Fruit fly (Drosophila melanogaster): ENCODE data around the gene CG5070.

Gene CG5070

DNA sequence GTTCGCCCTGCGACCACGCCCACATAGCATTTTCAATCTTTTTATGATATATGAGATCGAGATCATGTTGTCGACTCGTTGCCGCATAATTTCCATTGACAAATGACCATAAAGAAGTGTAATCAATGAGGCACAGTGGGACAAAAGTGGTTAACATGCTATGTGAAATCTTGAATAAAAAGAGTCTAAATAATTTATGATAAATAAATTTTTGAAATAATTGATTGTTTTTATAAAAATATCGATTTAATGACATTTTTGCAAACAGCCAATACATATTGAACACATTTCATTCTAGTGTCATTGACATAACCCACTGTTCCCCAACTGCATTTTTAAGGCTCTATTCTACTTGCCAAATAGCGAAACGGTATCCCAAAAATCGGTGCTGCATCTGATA, 15.4 kb upstream of the CG5070 start (continued):
- TF ChIP-seq CG11762 (GFP tag; optimal IDR thresholded peaks at IDR 0.05; ENCODE audit: insufficient read depth) (peak; percentile 31), CG10669 (GFP tag; optimal IDR thresholded peaks at IDR 0.05) (no peak), pdm3 (GFP tag; optimal IDR thresholded peaks at IDR 0.05) (peak; percentile 35), CG3032 (tag; optimal IDR thresholded peaks at IDR 0.05) (no peak), Sox102F (GFP tag; optimal IDR thresholded peaks at IDR 0.05) (peak; percentile 20), OdsH (GFP tag; optimal IDR thresholded peaks at IDR 0.05) (peak; percentile 62), CG3919 (GFP tag; optimal IDR thresholded peaks at IDR 0.05) (peak; percentile 46), cyc (GFP tag; optimal IDR thresholded peaks at IDR 0.05) (no peak), fkh (GFP tag; optimal IDR thresholded peaks at IDR 0.05) (no peak), ss (GFP tag; optimal IDR thresholded peaks at IDR 0.05) (no peak), fd59A (GFP tag; optimal IDR thresholded peaks at IDR 0.05) (no peak), CG8119 (GFP tag; IDR thresholded peaks at IDR 0.05) (peak; percentile 66), CG8632 (GFP tag; optimal IDR thresholded peaks at IDR 0.05) (peak; percentile 52), salr (GFP tag; optimal IDR thresholded peaks at IDR 0.05) (peak in 1 of 2 experiments; percentile 35), Blimp-1 (GFP tag; optimal IDR thresholded peaks at IDR 0.05) (no peak), Eip93F (GFP tag; optimal IDR thresholded peaks at IDR 0.05) (no peak), Lpt (GFP tag; optimal IDR thresholded peaks at IDR 0.05) (no peak), CG16779 (tag; optimal IDR thresholded peaks at IDR 0.05) (no peak), Ets96B (tag; optimal IDR thresholded peaks at IDR 0.05) (no peak), dsx (GFP tag; optimal IDR thresholded peaks at IDR 0.05; ENCODE audit: poor library complexity, severe bottlenecking) (no peak), eg (GFP tag; IDR thresholded peaks at IDR 0.05) (peak; percentile 77), CG15336 (GFP tag; IDR thresholded peaks at IDR 0.05) (peak; percentile 63), CG11902 (GFP tag; optimal IDR thresholded peaks at IDR 0.05) (peak; percentile 20), CG1621 (tag; optimal IDR thresholded peaks at IDR 0.05) (no peak), achi (GFP tag; optimal IDR thresholded peaks at IDR 0.05) (peak; percentile 55), CG10631 (GFP tag; optimal IDR thresholded peaks at IDR 0.05) (no peak), CG7368 (GFP tag; optimal IDR thresholded peaks at IDR 0.05) (peak; percentile 8), Smox (GFP tag; optimal IDR thresholded peaks at IDR 0.05) (peak; percentile 29), fd85E (GFP tag; optimal IDR thresholded peaks at IDR 0.05) (no peak), topi (GFP tag; optimal IDR thresholded peaks at IDR 0.05) (peak; percentile 41), CG31627 (GFP tag; optimal IDR thresholded peaks at IDR 0.05) (no peak), CG6163 (GFP tag; IDR thresholded peaks at IDR 0.05) (peak; percentile 58; the same call in 2 of the 3 replicates), CG34406 (GFP tag; optimal IDR thresholded peaks at IDR 0.05) (peak; percentile 58), Eip75B (GFP tag; optimal IDR thresholded peaks at IDR 0.05) (no peak), Hr38 (GFP tag; optimal IDR thresholded peaks at IDR 0.05) (no peak), Hr39 (GFP tag; optimal IDR thresholded peaks at IDR 0.05) (no peak), lz (GFP tag; optimal IDR thresholded peaks at IDR 0.05) (peak; percentile 2)

DNA sequence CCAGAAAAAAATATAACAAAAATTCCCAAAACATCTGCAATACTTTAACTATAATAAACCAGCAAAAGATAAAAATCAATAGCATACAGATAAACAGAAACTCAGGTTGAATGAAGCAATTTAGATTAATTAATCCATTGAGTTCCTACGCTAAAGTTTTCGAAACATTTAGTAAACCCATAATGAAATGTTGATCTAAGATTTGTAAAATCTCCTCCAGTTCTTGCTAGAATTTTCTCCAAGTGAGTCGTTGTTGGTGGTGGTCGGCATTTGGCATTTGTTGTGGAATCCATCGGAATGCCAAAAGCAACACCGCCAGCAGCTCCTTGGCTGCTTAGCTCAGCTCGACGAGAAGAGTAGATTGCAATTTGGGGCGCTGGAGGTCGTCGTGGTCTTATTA, 14.7 kb upstream of the CG5070 start:
- TF ChIP-seq svp (GFP tag) (peak; percentile 63), Hr4 (GFP tag; optimal IDR thresholded peaks at IDR 0.05) (no peak)

DNA sequence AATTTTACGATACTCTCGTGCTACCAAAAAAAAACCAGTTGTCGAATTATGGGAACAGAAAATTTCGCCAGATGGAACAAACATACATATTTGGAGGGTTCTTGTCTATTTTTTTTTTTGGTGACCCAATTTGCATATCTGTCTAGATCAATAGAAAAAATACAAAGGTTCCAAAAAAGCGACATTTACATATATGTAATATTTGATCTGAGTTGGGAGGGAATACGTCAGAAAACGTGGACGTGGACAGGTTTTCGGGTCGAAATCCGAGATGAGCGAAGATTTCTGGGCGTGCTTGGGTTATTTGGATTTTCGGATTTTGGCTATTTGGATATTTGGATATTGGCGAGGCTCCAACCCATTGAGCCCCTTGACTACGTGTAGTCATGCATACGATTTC, 2.1 kb downstream of the CG5070 start:
- TF ChIP-seq Eip93F (GFP tag; optimal IDR thresholded peaks at IDR 0.05) (no peak), CG6276 (GFP tag; optimal IDR thresholded peaks at IDR 0.05) (no peak), CG10631 (GFP tag; optimal IDR thresholded peaks at IDR 0.05) (no peak), CG4318 (GFP tag; optimal IDR thresholded peaks at IDR 0.05) (no peak), fkh (GFP tag; optimal IDR thresholded peaks at IDR 0.05) (no peak), Hr4 (GFP tag; optimal IDR thresholded peaks at IDR 0.05) (no peak), CG8632 (GFP tag; optimal IDR thresholded peaks at IDR 0.05) (no peak), CG10669 (GFP tag; optimal IDR thresholded peaks at IDR 0.05) (no peak), CG8319 (GFP tag; optimal IDR thresholded peaks at IDR 0.05) (no peak), CG1621 (tag; optimal IDR thresholded peaks at IDR 0.05) (no peak), fd59A (GFP tag; optimal IDR thresholded peaks at IDR 0.05) (no peak), CG3032 (tag; optimal IDR thresholded peaks at IDR 0.05) (no peak), CG11762 (GFP tag; optimal IDR thresholded peaks at IDR 0.05; ENCODE audit: insufficient read depth) (no peak)
